Fruit fly (Drosophila melanogaster) whole organism, adult: ENCODE results near the gene Vajk1.

Experiments
- CG11617 ChIP-seq: fragments of 200-800 bp; sonication (Bioruptor generic); optimal IDR thresholded peaks from 2 replicates; lab custom pipeline; 2017; ENCODE audit warnings: mild to moderate bottlenecking, missing biosample characterization, missing genetic modification reagents, missing genetic modification characterization
- CG12768 ChIP-seq: fragments of 200-800 bp; sonication (Bioruptor generic); optimal IDR thresholded peaks from 2 replicates; lab custom pipeline; 2017; ENCODE audit warnings: missing biosample characterization, missing genetic modification characterization, mild to moderate bottlenecking, moderate library complexity, missing genetic modification reagents
- CG14711 ChIP-seq: fragments of 200-800 bp; sonication (Bioruptor generic); optimal IDR thresholded peaks from 2 replicates; lab custom pipeline; 2018; ENCODE audit warnings: missing biosample characterization, mild to moderate bottlenecking, missing genetic modification characterization, moderate library complexity
- CG1620 ChIP-seq: fragments of 200-800 bp; sonication (Bioruptor generic); optimal IDR thresholded peaks from 2 replicates; lab custom pipeline; 2016; ENCODE audit warnings: missing biosample characterization, missing genetic modification characterization
- CG33017 ChIP-seq: fragments of 200-800 bp; sonication (Bioruptor generic); optimal IDR thresholded peaks from 2 replicates; lab custom pipeline; 2018; ENCODE audit warnings: missing biosample characterization, mild to moderate bottlenecking, missing genetic modification characterization, moderate library complexity
- CG5204 ChIP-seq: fragments of 200-800 bp; sonication (Bioruptor generic); optimal IDR thresholded peaks from 2 replicates; lab custom pipeline; 2016; ENCODE audit warnings: missing biosample characterization, missing genetic modification characterization
- CG7045 ChIP-seq: fragments of 200-800 bp; sonication (Bioruptor generic); optimal IDR thresholded peaks from 2 replicates; lab custom pipeline; 2017; ENCODE audit warnings: missing biosample characterization, mild to moderate bottlenecking, missing genetic modification characterization
- CG7101 ChIP-seq: fragments of 200-800 bp; sonication (Bioruptor generic); optimal IDR thresholded peaks from 2 replicates; lab custom pipeline; 2018; ENCODE audit warnings: missing biosample characterization, mild to moderate bottlenecking, missing genetic modification characterization, moderate library complexity
- Clk ChIP-seq: fragments of 200-800 bp; sonication (Bioruptor generic); optimal IDR thresholded peaks from 2 replicates; lab custom pipeline; 2017; ENCODE audit warnings: missing biosample characterization, missing genetic modification characterization
- Crg-1 ChIP-seq: fragments of 200-800 bp; sonication (Bioruptor generic); optimal IDR thresholded peaks from 2 replicates; lab custom pipeline; 2016; ENCODE audit warnings: missing biosample characterization, missing genetic modification characterization
- Hr96 ChIP-seq: fragments of 200-800 bp; sonication (Bioruptor generic); optimal IDR thresholded peaks from 2 replicates; lab custom pipeline; 2016; ENCODE audit warnings: missing biosample characterization, missing genetic modification characterization
- Mnt ChIP-seq: fragments of 200-800 bp; sonication (Bioruptor generic); optimal IDR thresholded peaks from 2 replicates; lab custom pipeline; 2016; ENCODE audit warnings: missing biosample characterization, mild to moderate bottlenecking, missing genetic modification characterization
- bab1 ChIP-seq: fragments of 200-800 bp; sonication (Bioruptor generic); optimal IDR thresholded peaks from 3 replicates; lab custom pipeline; 2019; ENCODE audit warnings: missing biosample characterization, mild to moderate bottlenecking, missing genetic modification characterization, moderate library complexity
- cic ChIP-seq: fragments of 200-800 bp; sonication (Bioruptor generic); optimal IDR thresholded peaks from 2 replicates; lab custom pipeline; 2017; ENCODE audit warnings: missing biosample characterization, mild to moderate bottlenecking, missing genetic modification characterization, moderate library complexity
- cnc ChIP-seq, 2 experiments: fragments of >200 bp; optimal IDR thresholded peaks; 2 replicates each; lab custom pipeline; 2017
- kay ChIP-seq: fragments of 200-800 bp; sonication (Bioruptor generic); peaks from one replicate; lab custom pipeline; 2016; ENCODE audit warnings: missing biosample characterization, missing genetic modification characterization, borderline replicate concordance
- ovo ChIP-seq: fragments of 200-800 bp; sonication (Bioruptor generic); optimal IDR thresholded peaks from 2 replicates; lab custom pipeline; 2016; ENCODE audit warnings: missing biosample characterization, missing genetic modification characterization
- pad ChIP-seq: fragments of 200-800 bp; sonication (Bioruptor generic); optimal IDR thresholded peaks from 3 replicates; lab custom pipeline; 2017; ENCODE audit warnings: missing biosample characterization, missing genetic modification characterization, mild to moderate bottlenecking, moderate library complexity, missing genetic modification reagents
- tj ChIP-seq: fragments of 200-800 bp; sonication (Bioruptor generic); optimal IDR thresholded peaks from 3 replicates; lab custom pipeline; 2017; ENCODE audit warnings: missing biosample characterization, mild to moderate bottlenecking, missing genetic modification characterization, moderate library complexity
- toe ChIP-seq: fragments of 200-800 bp; sonication (Bioruptor generic); optimal IDR thresholded peaks from 2 replicates; lab custom pipeline; 2016; ENCODE audit warnings: missing biosample characterization, missing genetic modification characterization

Vajk1 gene

dm6 chr2L:13904331-13904911 is 18.9 kb downstream of the Vajk1 start, which contains the start of gene Smg5:
Smg5 (minus strand) TSS chr2L:13904661.
- TF ChIP-seq Mnt (GFP tag; lab: Kevin White, UChicago): peak; percentile 86
- peak; percentile 60 for TF ChIP-seq pad (GFP tag; lab: Kevin White, UChicago)
- TF ChIP-seq CG5204: no peak
- TF ChIP-seq CG7045 (GFP tag; lab: Kevin White, UChicago): peak; percentile 85
- TF ChIP-seq cic (GFP tag; lab: Kevin White, UChicago): peak; percentile 54
- TF ChIP-seq Hr96: peak; percentile 92
- TF ChIP-seq toe (GFP tag; lab: Kevin White, UChicago): no peak
- TF ChIP-seq cnc (optimal IDR thresholded peaks at IDR 0.05; lab: Kevin White, UChicago): no peak
- peak; percentile 50 for TF ChIP-seq CG14711 (tag; lab: Kevin White, UChicago)
- peak; percentile 28 for TF ChIP-seq CG33017 (tag; lab: Kevin White, UChicago)
- peak; percentile 71 for TF ChIP-seq Crg-1 (GFP tag; lab: Kevin White, UChicago)
- TF ChIP-seq Clk (GFP tag; lab: Kevin White, UChicago): peak; percentile 87
- peak; percentile 78 for TF ChIP-seq ovo (GFP tag; lab: Kevin White, UChicago)
- TF ChIP-seq CG11617 (GFP tag; lab: Kevin White, UChicago): peak; percentile 95
- peak; percentile 61 for TF ChIP-seq CG12768 (GFP tag; lab: Kevin White, UChicago)
- TF ChIP-seq tj (GFP tag; lab: Kevin White, UChicago): peak; percentile 82
- TF ChIP-seq kay: no peak
- peak; percentile 99 for TF ChIP-seq bab1 (GFP tag; lab: Kevin White, UChicago)
- TF ChIP-seq CG7101 (tag; lab: Kevin White, UChicago): peak; percentile 54
- peak; percentile 93 for TF ChIP-seq CG1620 (GFP tag; lab: Kevin White, UChicago)

- no peak for TF ChIP-seq Crg-1 (GFP tag; lab: Kevin White, UChicago)
- TF ChIP-seq kay: peak; percentile 97
- no peak for TF ChIP-seq CG14711 (tag; lab: Kevin White, UChicago)
- TF ChIP-seq CG12768 (GFP tag; lab: Kevin White, UChicago): no peak
- no peak for TF ChIP-seq CG33017 (tag; lab: Kevin White, UChicago)
- TF ChIP-seq tj (GFP tag; lab: Kevin White, UChicago): peak; percentile 85
- no peak for TF ChIP-seq CG7045 (GFP tag; lab: Kevin White, UChicago)
- peak; percentile 75 for TF ChIP-seq cic (GFP tag; lab: Kevin White, UChicago)
- no peak for TF ChIP-seq CG11617 (GFP tag; lab: Kevin White, UChicago)
- peak in 1 of 2 experiments; percentile 41 for TF ChIP-seq cnc (optimal IDR thresholded peaks at IDR 0.05; lab: Kevin White, UChicago)
- no peak for TF ChIP-seq CG5204
- TF ChIP-seq bab1 (GFP tag; lab: Kevin White, UChicago): no peak
- no peak for TF ChIP-seq ovo (GFP tag; lab: Kevin White, UChicago)
- no peak for TF ChIP-seq pad (GFP tag; lab: Kevin White, UChicago)
Observed at dm6 chr2L:13903796-13904330, 19.5 kb downstream of the Vajk1 start.

dm6 chr2L:13900111-13900930 is 23.0 kb downstream of the Vajk1 start:
- TF ChIP-seq cic (GFP tag; lab: Kevin White, UChicago) (peak; percentile 92), kay (no peak)

- TF ChIP-seq CG12768 (GFP tag; lab: Kevin White, UChicago) (no peak), CG7045 (GFP tag; lab: Kevin White, UChicago) (peak; percentile 10)
Observed at dm6 chr2L:13893439-13893838, 29.9 kb downstream of the Vajk1 start.

- TF ChIP-seq bab1 (GFP tag; lab: Kevin White, UChicago): no peak
- TF ChIP-seq CG12768 (GFP tag; lab: Kevin White, UChicago): no peak
- TF ChIP-seq toe (GFP tag; lab: Kevin White, UChicago): no peak
- no peak for TF ChIP-seq CG33017 (tag; lab: Kevin White, UChicago)
- TF ChIP-seq CG5204: no peak
- no peak for TF ChIP-seq CG7101 (tag; lab: Kevin White, UChicago)
- TF ChIP-seq Clk (GFP tag; lab: Kevin White, UChicago): no peak
- no peak for TF ChIP-seq CG11617 (GFP tag; lab: Kevin White, UChicago)
- no peak for TF ChIP-seq CG1620 (GFP tag; lab: Kevin White, UChicago)
- no peak for TF ChIP-seq CG7045 (GFP tag; lab: Kevin White, UChicago)
- no peak for TF ChIP-seq ovo (GFP tag; lab: Kevin White, UChicago)
- TF ChIP-seq pad (GFP tag; lab: Kevin White, UChicago): no peak
- no peak for TF ChIP-seq cic (GFP tag; lab: Kevin White, UChicago)
- no peak for TF ChIP-seq kay
- no peak for TF ChIP-seq Mnt (GFP tag; lab: Kevin White, UChicago)
- TF ChIP-seq tj (GFP tag; lab: Kevin White, UChicago): no peak
- no peak for TF ChIP-seq Hr96
- no peak for TF ChIP-seq cnc (optimal IDR thresholded peaks at IDR 0.05; lab: Kevin White, UChicago)
Observed at dm6 chr2L:13892826-13893225, 30.5 kb downstream of the Vajk1 start.
